Fruit fly (Drosophila melanogaster) whole organism, embryonic: ENCODE results near the gene CG32095.

Experiments used
- Ada2b ChIP-seq: fragments of 200-800 bp; sonication (Bioruptor generic); IDR thresholded peaks from 2 replicates; pipeline ENCODE4 v1.3.6; 2022; ENCODE audit warnings: missing biosample characterization, missing genetic modification characterization
- Adf1 ChIP-seq: fragments of 200-800 bp; sonication (Bioruptor generic); IDR thresholded peaks from 2 replicates; pipeline ENCODE4 v1.3.6; 2022; ENCODE audit warnings: missing biosample characterization, missing genetic modification characterization
- CG10209 ChIP-seq: fragments of 200-800 bp; sonication (Bioruptor generic); optimal IDR thresholded peaks from 3 replicates; lab custom pipeline; 2017; ENCODE audit warnings: missing biosample characterization, mild to moderate bottlenecking, missing genetic modification characterization, missing genetic modification reagents
- CG10543 ChIP-seq: fragments of 200-800 bp; sonication (Bioruptor generic); optimal IDR thresholded peaks from 3 replicates; lab custom pipeline; 2017; ENCODE audit warnings: missing biosample characterization, mild to moderate bottlenecking, missing genetic modification characterization, moderate library complexity
- CG11456 ChIP-seq: fragments of 200-800 bp; sonication (Bioruptor generic); IDR thresholded peaks from 3 replicates; pipeline ENCODE4 v1.3.6; 2022; ENCODE audit warnings: missing biosample characterization, missing genetic modification characterization
- CG11695 ChIP-seq: fragments of 200-800 bp; sonication (Bioruptor generic); IDR thresholded peaks from 3 replicates; pipeline ENCODE4 v1.3.6; 2022; ENCODE audit warnings: missing biosample characterization, missing genetic modification characterization
- CG1233 ChIP-seq: fragments of 200-800 bp; sonication (Bioruptor generic); optimal IDR thresholded peaks from 4 replicates; lab custom pipeline; 2018; ENCODE audit warnings: missing biosample characterization, mild to moderate bottlenecking, missing genetic modification characterization
- CG12391 ChIP-seq: fragments of 200-800 bp; sonication (Bioruptor generic); optimal IDR thresholded peaks from 3 replicates; lab custom pipeline; 2018; ENCODE audit warnings: missing biosample characterization, mild to moderate bottlenecking, missing genetic modification characterization, moderate library complexity
- CG13624 ChIP-seq: fragments of 200-800 bp; sonication (Bioruptor generic); optimal IDR thresholded peaks from 2 replicates; lab custom pipeline; 2016; ENCODE audit warnings: missing biosample characterization, missing genetic modification characterization
- CG13894 ChIP-seq: fragments of 200-800 bp; sonication (Bioruptor generic); optimal IDR thresholded peaks from 3 replicates; lab custom pipeline; 2018; ENCODE audit warnings: missing biosample characterization, mild to moderate bottlenecking, missing genetic modification characterization, moderate library complexity
- CG15601 ChIP-seq: fragments of 200-800 bp; sonication (Bioruptor generic); optimal IDR thresholded peaks from 3 replicates; lab custom pipeline; 2019; ENCODE audit warnings: missing biosample characterization, mild to moderate bottlenecking, missing genetic modification characterization, moderate library complexity
- CG17186 ChIP-seq: fragments of 200-800 bp; sonication (Bioruptor generic); optimal IDR thresholded peaks from 3 replicates; lab custom pipeline; 2017; ENCODE audit warnings: missing biosample characterization, missing genetic modification reagents, missing genetic modification characterization
- CG18011 ChIP-seq: fragments of 200-800 bp; sonication (Bioruptor generic); optimal IDR thresholded peaks from 2 replicates; lab custom pipeline; 2017; ENCODE audit warnings: missing biosample characterization, missing genetic modification characterization, mild to moderate bottlenecking, moderate library complexity, missing genotype
- CG18476 ChIP-seq: fragments of 200-800 bp; sonication (Bioruptor generic); optimal IDR thresholded peaks from 2 replicates; lab custom pipeline; 2016; ENCODE audit warnings: missing biosample characterization, mild to moderate bottlenecking, missing genetic modification characterization
- CG18764 ChIP-seq: fragments of 200-800 bp; sonication (Bioruptor generic); optimal IDR thresholded peaks from 3 replicates; lab custom pipeline; 2016; ENCODE audit warnings: missing biosample characterization, missing genetic modification characterization
- CG30403 ChIP-seq: fragments of 200-800 bp; sonication (Bioruptor generic); optimal IDR thresholded peaks from 3 replicates; lab custom pipeline; 2016; ENCODE audit warnings: missing biosample characterization, missing genetic modification characterization
- CG32772 ChIP-seq: fragments of 200-800 bp; sonication (Bioruptor generic); IDR thresholded peaks from 2 replicates; pipeline ENCODE4 v1.3.6; 2022; ENCODE audit warnings: missing biosample characterization, missing genetic modification characterization
- CG4328 ChIP-seq: fragments of 200-800 bp; sonication (Bioruptor generic); optimal IDR thresholded peaks from 3 replicates; lab custom pipeline; 2017; ENCODE audit warnings: missing biosample characterization, missing genetic modification reagents, missing genetic modification characterization
- CG4820 ChIP-seq: fragments of 200-800 bp; sonication (Bioruptor generic); optimal IDR thresholded peaks from 3 replicates; lab custom pipeline; 2016; ENCODE audit warnings: missing biosample characterization, missing genetic modification characterization
- CG6689 ChIP-seq: fragments of 200-800 bp; sonication (Bioruptor generic); IDR thresholded peaks from 2 replicates; pipeline ENCODE4 v1.3.6; 2022; ENCODE audit warnings: missing biosample characterization, missing genetic modification characterization
- CG8388 ChIP-seq: fragments of 200-800 bp; sonication (Bioruptor generic); optimal IDR thresholded peaks from 2 replicates; lab custom pipeline; 2019; ENCODE audit warnings: missing biosample characterization, mild to moderate bottlenecking, missing genetic modification characterization, moderate library complexity
- CG8478 ChIP-seq: fragments of >200 bp; optimal IDR thresholded peaks from 2 replicates; lab custom pipeline; 2018
- CG8924 ChIP-seq: fragments of 200-800 bp; optimal IDR thresholded peaks from 3 replicates; lab custom pipeline; 2019; ENCODE audit warnings: missing biosample characterization, mild to moderate bottlenecking, missing genetic modification characterization, moderate library complexity
- CG9215 ChIP-seq: fragments of 200-800 bp; sonication (Bioruptor generic); IDR thresholded peaks from 2 replicates; pipeline ENCODE4 v1.3.6; 2022; ENCODE audit warnings: missing biosample characterization, missing genetic modification characterization
- Chrac-16 ChIP-seq: fragments of 200-800 bp; sonication (Bioruptor generic); optimal IDR thresholded peaks from 3 replicates; lab custom pipeline; 2016; ENCODE audit warnings: missing biosample characterization, missing genetic modification characterization
- CrebB ChIP-seq: fragments of 200-800 bp; sonication (Bioruptor generic); optimal IDR thresholded peaks from 3 replicates; lab custom pipeline; 2018; ENCODE audit warnings: missing biosample characterization, mild to moderate bottlenecking, missing genetic modification characterization
- Dad ChIP-seq: fragments of 200-800 bp; sonication (Bioruptor generic); optimal IDR thresholded peaks from 3 replicates; lab custom pipeline; 2016; ENCODE audit warnings: missing biosample characterization, missing genetic modification characterization
- Doc2 ChIP-seq: fragments of 200-800 bp; sonication (Bioruptor generic); IDR thresholded peaks from 2 replicates; pipeline ENCODE4 v1.3.6; 2022; ENCODE audit warnings: missing biosample characterization, missing genetic modification characterization
- Eip74EF ChIP-seq, 2 experiments: fragments of 200-800 bp in 1 of 2; fragments of >200 bp in 1 of 2; sonication (Bioruptor generic) in 1 of 2; optimal IDR thresholded peaks; 2 replicates each; lab custom pipeline; 2017 to 2019; ENCODE audit warnings: missing biosample characterization in 2 of 2, missing genetic modification characterization in 2 of 2, mild to moderate bottlenecking in 1 of 2, moderate library complexity in 1 of 2
- H15 ChIP-seq: fragments of 200-800 bp; sonication (Bioruptor generic); IDR thresholded peaks from 3 replicates; pipeline ENCODE4 v1.3.6; 2022; ENCODE audit warnings: missing biosample characterization, missing genetic modification characterization
- Hr39 ChIP-seq: fragments of >200 bp; optimal IDR thresholded peaks from 2 replicates; lab custom pipeline; 2017
- Lpt ChIP-seq: fragments of >200 bp; optimal IDR thresholded peaks from 2 replicates; lab custom pipeline; 2018; ENCODE audit warnings: missing biosample characterization, missing genetic modification characterization
- Optix ChIP-seq: fragments of 200-800 bp; sonication (Bioruptor generic); IDR thresholded peaks from 3 replicates; pipeline ENCODE4 v1.3.6; 2022; ENCODE audit warnings: missing biosample characterization, missing genetic modification characterization
- Sry-δ ChIP-seq: fragments of 200-800 bp; sonication (Bioruptor generic); optimal IDR thresholded peaks from 2 replicates; lab custom pipeline; 2016; ENCODE audit warnings: missing biosample characterization, missing genetic modification characterization
- Usf ChIP-seq: fragments of 200-800 bp; sonication (Bioruptor generic); optimal IDR thresholded peaks from 2 replicates; lab custom pipeline; 2017; ENCODE audit warnings: missing genotype, missing biosample characterization, missing genetic modification characterization
- Xbp1 ChIP-seq: fragments of 200-800 bp; sonication (Bioruptor generic); optimal IDR thresholded peaks from 3 replicates; lab custom pipeline; 2016; ENCODE audit warnings: missing biosample characterization, mild to moderate bottlenecking, missing genetic modification characterization
- al ChIP-seq: fragments of 200-800 bp; sonication (Bioruptor generic); IDR thresholded peaks from 2 replicates; pipeline ENCODE4 v1.3.6; 2022; ENCODE audit warnings: missing biosample characterization, missing genetic modification characterization
- ato ChIP-seq: fragments of 200-800 bp; sonication (Bioruptor generic); IDR thresholded peaks from 2 replicates; pipeline ENCODE4 v1.3.6; 2022; ENCODE audit warnings: missing biosample characterization, missing genetic modification characterization; ENCODE audit not compliant: partially characterized antibody
- bcd ChIP-seq: fragments of 200-800 bp; sonication (Bioruptor generic); optimal IDR thresholded peaks from 2 replicates; lab custom pipeline; 2017; ENCODE audit warnings: missing biosample characterization, mild to moderate bottlenecking, missing genetic modification characterization
- dmrt99B ChIP-seq: fragments of 200-800 bp; sonication (Bioruptor generic); optimal IDR thresholded peaks from 2 replicates; lab custom pipeline; 2018; ENCODE audit warnings: missing biosample characterization, mild to moderate bottlenecking, missing genetic modification characterization, moderate library complexity
- gcm2 ChIP-seq: fragments of 200-800 bp; sonication (Bioruptor generic); optimal IDR thresholded peaks from 2 replicates; lab custom pipeline; 2016; ENCODE audit warnings: missing biosample characterization, missing genetic modification characterization
- inv ChIP-seq: fragments of 200-800 bp; sonication (Bioruptor generic); IDR thresholded peaks from 2 replicates; pipeline ENCODE4 v1.3.6; 2022; ENCODE audit warnings: missing biosample characterization, missing genetic modification characterization; ENCODE audit not compliant: partially characterized antibody
- lilli ChIP-seq: fragments of 200-800 bp; sonication (Bioruptor generic); optimal IDR thresholded peaks from 3 replicates; lab custom pipeline; 2016; ENCODE audit warnings: missing biosample characterization, missing genetic modification characterization
- nerfin-1 ChIP-seq: fragments of 200-800 bp; sonication (Bioruptor generic); optimal IDR thresholded peaks from 3 replicates; lab custom pipeline; 2019; ENCODE audit warnings: missing biosample characterization, mild to moderate bottlenecking, missing genetic modification characterization, moderate library complexity
- pum ChIP-seq: fragments of 200-800 bp; sonication (Bioruptor generic); optimal IDR thresholded peaks from 2 replicates; lab custom pipeline; 2016; ENCODE audit warnings: missing biosample characterization, missing genetic modification characterization
- seq ChIP-seq: fragments of 200-800 bp; sonication (Bioruptor generic); IDR thresholded peaks from 2 replicates; pipeline ENCODE4 v1.3.6; 2022; ENCODE audit warnings: missing biosample characterization, missing genetic modification characterization
- slou ChIP-seq: fragments of 200-800 bp; sonication (Bioruptor generic); optimal IDR thresholded peaks from 3 replicates; lab custom pipeline; 2016; ENCODE audit warnings: missing biosample characterization, missing genetic modification characterization
- stc ChIP-seq: fragments of 200-800 bp; sonication (Bioruptor generic); IDR thresholded peaks from 2 replicates; pipeline ENCODE4 v1.3.6; 2022; ENCODE audit warnings: missing biosample characterization, missing genetic modification characterization
- unc-4 ChIP-seq: fragments of 200-800 bp; sonication (Bioruptor generic); IDR thresholded peaks from 2 replicates; pipeline ENCODE4 v1.3.6; 2022; ENCODE audit warnings: missing biosample characterization, missing genetic modification characterization; ENCODE audit not compliant: partially characterized antibody
- vfl ChIP-seq: fragments of 200-800 bp; sonication (Bioruptor generic); optimal IDR thresholded peaks from 2 replicates; lab custom pipeline; 2016; ENCODE audit warnings: missing biosample characterization, missing genetic modification characterization
- wor ChIP-seq: fragments of 200-800 bp; sonication (Bioruptor generic); IDR thresholded peaks from 2 replicates; pipeline ENCODE4 v1.3.6; 2022; ENCODE audit warnings: missing biosample characterization, missing genetic modification characterization
- zfh2 ChIP-seq: fragments of 200-800 bp; sonication (Bioruptor generic); optimal IDR thresholded peaks from 2 replicates; lab custom pipeline; 2016; ENCODE audit warnings: missing biosample characterization, missing genetic modification characterization

The CG32095 gene

dm6 chr3L:11785291-11785690 is 40.2 kb downstream of the CG32095 start (continued):
- TF ChIP-seq inv (no peak), lilli (peak; percentile 57), ato (GFP tag; lab: Robert Waterston, UW) (no peak), Xbp1 (peak; percentile 41), CrebB (tag; lab: Kevin White, UChicago) (no peak), dmrt99B (no peak), Chrac-16 (GFP tag; lab: Kevin White, UChicago) (peak; percentile 13), CG30403 (GFP tag; lab: Kevin White, UChicago) (peak; percentile 36), Dad (GFP tag; lab: Kevin White, UChicago) (no peak), Usf (GFP tag; lab: Kevin White, UChicago) (no peak), Sry-δ (GFP tag; lab: Kevin White, UChicago) (peak; percentile 14), CG18011 (GFP tag; lab: Kevin White, UChicago) (no peak), CG4328 (GFP tag; lab: Kevin White, UChicago) (peak; percentile 3), pum (GFP tag; lab: Kevin White, UChicago) (peak; percentile 0), CG18476 (peak; percentile 10), bcd (GFP tag; lab: Kevin White, UChicago) (peak; percentile 48), CG10209 (peak; percentile 29), CG1233 (GFP tag; lab: Kevin White, UChicago) (peak; percentile 28), nerfin-1 (tag; lab: Kevin White, UChicago) (no peak), Hr39 (no peak), Lpt (GFP tag; lab: Kevin White, UChicago) (no peak), wor (GFP tag; lab: Robert Waterston, UW) (0 out of 2 replicates have a peak, but pooled peaks have one; percentile 28), stc (GFP tag; lab: Robert Waterston, UW) (peak; percentile 34; the same call in 1 of the 2 replicates), Ada2b (GFP tag; lab: Robert Waterston, UW) (peak; percentile 63), Eip74EF (GFP tag; optimal IDR thresholded peaks at IDR 0.05; lab: Kevin White, UChicago) (no peak), CG17186 (GFP tag; lab: Kevin White, UChicago) (no peak), CG8388 (GFP tag; lab: Kevin White, UChicago) (no peak), CG32772 (GFP tag; lab: Robert Waterston, UW) (peak; percentile 23; the same call in 1 of the 2 replicates), slou (GFP tag; lab: Kevin White, UChicago) (no peak), CG10543 (GFP tag; lab: Kevin White, UChicago) (peak; percentile 67), CG9215 (GFP tag; lab: Robert Waterston, UW) (peak; percentile 58), CG8924 (no peak), unc-4 (no peak), H15 (GFP tag; lab: Robert Waterston, UW) (peak; percentile 51; the same call in 2 of the 3 replicates), Optix (no peak), CG12391 (no peak), zfh2 (peak; percentile 15), CG15601 (tag; lab: Kevin White, UChicago) (no peak), CG4820 (GFP tag; lab: Kevin White, UChicago) (peak; percentile 5), vfl (GFP tag; lab: Kevin White, UChicago) (no peak), al (GFP tag; lab: Robert Waterston, UW) (peak; percentile 61), CG13624 (GFP tag; lab: Kevin White, UChicago) (peak; percentile 35), CG18764 (GFP tag; lab: Kevin White, UChicago) (no peak), CG11695 (peak; percentile 40; the same call in 1 of the 3 replicates), gcm2 (GFP tag; lab: Kevin White, UChicago) (no peak), CG8478 (no peak), Doc2 (GFP tag; lab: Robert Waterston, UW) (no peak), CG6689 (peak; percentile 60), Adf1 (GFP tag; lab: Robert Waterston, UW) (0 out of 2 replicates have a peak, but pooled peaks have one; percentile 24), CG13894 (tag; lab: Kevin White, UChicago) (no peak), seq (GFP tag; lab: Robert Waterston, UW) (peak; percentile 62; the same call in 1 of the 2 replicates), CG11456 (GFP tag; lab: Robert Waterston, UW) (peak; percentile 49; the same call in 2 of the 3 replicates)
